5 fruit fly cellular contexts compared by ENCODE assay signal in genomic region chr3L:1628176-1628866, dm6.
A peak's percentile ranks its signal among the peaks of the same experiment; 100 is the strongest.
TF ChIP-seq lines count a peak whose summit lies in the region.

Gene CG13928, minus strand, starts transcription at chr3L:1628377.

- TF ChIP-seq CTCF in whole organism, embryonic (GFP tag; optimal IDR thresholded peaks at IDR 0.05; lab: Kevin White, UChicago), result no peak

TF ChIP-seq in whole organism, adult, 20 proteins besides CTCF, POLR2A, EP300 and RAD21:
- TF ChIP-seq cic (GFP tag; optimal IDR thresholded peaks at IDR 0.05; lab: Kevin White, UChicago), result peak; percentile 35
- TF ChIP-seq tj (GFP tag; optimal IDR thresholded peaks at IDR 0.05; lab: Kevin White, UChicago), result no peak
- no peak for TF ChIP-seq Hr96 (GFP tag; optimal IDR thresholded peaks at IDR 0.05; lab: Kevin White, UChicago)
- no peak for TF ChIP-seq cnc (optimal IDR thresholded peaks at IDR 0.05; lab: Kevin White, UChicago)
- TF ChIP-seq toe (GFP tag; optimal IDR thresholded peaks at IDR 0.05; lab: Kevin White, UChicago), result peak; percentile 44
- TF ChIP-seq CG7045 (GFP tag; optimal IDR thresholded peaks at IDR 0.05; lab: Kevin White, UChicago), result peak; percentile 13
- TF ChIP-seq Clk (GFP tag; optimal IDR thresholded peaks at IDR 0.05; lab: Kevin White, UChicago), result peak; percentile 50
- peak; percentile 35 for TF ChIP-seq CG5204 (GFP tag; optimal IDR thresholded peaks at IDR 0.05; lab: Kevin White, UChicago)
TF ChIP-seq in whole organism, adult: peak in this region for 5.

TF ChIP-seq in whole organism, embryonic, 481 proteins besides CTCF, POLR2A, EP300 and RAD21 (continues in another document):
- TF ChIP-seq Dek (tag; optimal IDR thresholded peaks at IDR 0.05; lab: Kevin White, UChicago), result no peak
- TF ChIP-seq pb (GFP tag; optimal IDR thresholded peaks at IDR 0.05; lab: Kevin White, UChicago), result no peak
- no peak for TF ChIP-seq org-1 (GFP tag; optimal IDR thresholded peaks at IDR 0.05; lab: Kevin White, UChicago)
- no peak for TF ChIP-seq CG43689 (GFP tag; IDR thresholded peaks at IDR 0.05; lab: Robert Waterston, UW)
- no peak for TF ChIP-seq CG15696 (tag; optimal IDR thresholded peaks at IDR 0.05; lab: Kevin White, UChicago)
- TF ChIP-seq Meics (GFP tag; optimal IDR thresholded peaks at IDR 0.05; lab: Kevin White, UChicago), result no peak
- no peak for TF ChIP-seq gro (GFP tag; optimal IDR thresholded peaks at IDR 0.05; lab: Kevin White, UChicago)
- TF ChIP-seq sqz (GFP tag; optimal IDR thresholded peaks at IDR 0.05; lab: Kevin White, UChicago), result no peak
- TF ChIP-seq CG11247 (GFP tag; IDR thresholded peaks at IDR 0.05; lab: Robert Waterston, UW), result no peak
- TF ChIP-seq D (optimal IDR thresholded peaks at IDR 0.05; lab: Kevin White, UChicago), result no peak
- TF ChIP-seq D (GFP tag; optimal IDR thresholded peaks at IDR 0.05; lab: Kevin White, UChicago), result no peak
- peak; percentile 84 for TF ChIP-seq crol (GFP tag; IDR thresholded peaks at IDR 0.05; lab: Robert Waterston, UW)
- no peak for TF ChIP-seq TFAM (GFP tag; optimal IDR thresholded peaks at IDR 0.05; lab: Kevin White, UChicago)
- no peak for TF ChIP-seq CG2129 (GFP tag; IDR thresholded peaks at IDR 0.05; lab: Robert Waterston, UW; ENCODE audit: partially characterized antibody)
- TF ChIP-seq otp (GFP tag; IDR thresholded peaks at IDR 0.05; lab: Robert Waterston, UW), result no peak
- no peak for TF ChIP-seq C15 (GFP tag; IDR thresholded peaks at IDR 0.05; lab: Robert Waterston, UW)
- no peak for TF ChIP-seq Vsx1 (GFP tag; optimal IDR thresholded peaks at IDR 0.05; lab: Kevin White, UChicago)
- TF ChIP-seq Lpt (GFP tag; optimal IDR thresholded peaks at IDR 0.05; lab: Kevin White, UChicago), result no peak
- no peak for TF ChIP-seq Rfx (GFP tag; IDR thresholded peaks at IDR 0.05; lab: Robert Waterston, UW)
- TF ChIP-seq Max (GFP tag; optimal IDR thresholded peaks at IDR 0.05; lab: Kevin White, UChicago), result no peak
- no peak for TF ChIP-seq cato (GFP tag; optimal IDR thresholded peaks at IDR 0.05; lab: Kevin White, UChicago; ENCODE audit: borderline replicate concordance)
- peak; percentile 77 for TF ChIP-seq cg (GFP tag; optimal IDR thresholded peaks at IDR 0.05; lab: Kevin White, UChicago)

TF ChIP-seq in whole organism, prepupa, 60 proteins besides CTCF, POLR2A, EP300 and RAD21:
- TF ChIP-seq dsx (GFP tag; optimal IDR thresholded peaks at IDR 0.05; lab: Kevin White, UChicago; ENCODE audit: poor library complexity, severe bottlenecking), result no peak
- peak; percentile 29 for TF ChIP-seq svp (GFP tag; lab: Kevin White, UChicago)
TF ChIP-seq in whole organism, prepupa: peak in this region for 1.

TF ChIP-seq in whole organism, pupa, 21 proteins besides CTCF, POLR2A, EP300 and RAD21:
- TF ChIP-seq fd96Ca (GFP tag; IDR thresholded peaks at IDR 0.05; lab: Robert Waterston, UW) (no peak), CG13204 (GFP tag; optimal IDR thresholded peaks at IDR 0.05; lab: Kevin White, UChicago) (peak; percentile 25)

TF ChIP-seq in whole organism, wandering third instar larva, 38 proteins besides CTCF, POLR2A, EP300 and RAD21:
- TF ChIP-seq psq (GFP tag; optimal IDR thresholded peaks at IDR 0.05; lab: Kevin White, UChicago), result no peak
- TF ChIP-seq Vsx2 (GFP tag; optimal IDR thresholded peaks at IDR 0.05; lab: Kevin White, UChicago; ENCODE audit: partially characterized antibody), result peak; percentile 58
- TF ChIP-seq Dif (GFP tag; optimal IDR thresholded peaks at IDR 0.05; lab: Kevin White, UChicago; ENCODE audit: partially characterized antibody), result peak; percentile 16
